Fruit fly (Drosophila melanogaster) whole organism, wandering third instar larva: Measurements from ENCODE around the gene CG15043.

Source experiments
- GATAd ChIP-seq: sonication (Bioruptor generic); optimal IDR thresholded peaks from 2 replicates; lab custom pipeline; 2016; ENCODE audit warnings: missing biosample characterization, missing genetic modification characterization
- Hr83 ChIP-seq: fragments of 200-300 bp; sonication (Bioruptor generic); optimal IDR thresholded peaks from 2 replicates; lab custom pipeline; 2016; ENCODE audit warnings: missing biosample characterization, mild to moderate bottlenecking, missing genetic modification characterization, moderate library complexity; ENCODE audit not compliant: poor library complexity, severe bottlenecking
- Jra ChIP-seq: sonication (Bioruptor generic); optimal IDR thresholded peaks from 2 replicates; lab custom pipeline; 2016; ENCODE audit warnings: missing biosample characterization, missing genetic modification characterization
- Rel ChIP-seq, 2 experiments: fragments of 200-800 bp; sonication (Bioruptor generic) in 1 of 2; optimal IDR thresholded peaks; 2 replicates in 1 of 2; 3 replicates in 1 of 2; lab custom pipeline; 2016 to 2019; ENCODE audit warnings: mild to moderate bottlenecking in 2 of 2, missing biosample characterization in 2 of 2, missing genetic modification characterization in 2 of 2, moderate library complexity in 1 of 2
- Vsx2 ChIP-seq: fragments of 200-300, 225-300 bp; sonication (Bioruptor generic); optimal IDR thresholded peaks from 2 replicates; lab custom pipeline; 2018; ENCODE audit warnings: missing biosample characterization, missing genetic modification characterization; ENCODE audit not compliant: partially characterized antibody
- foxo ChIP-seq, 2 experiments: fragments of 200-800 bp; sonication (Bioruptor generic); optimal IDR thresholded peaks; 2 replicates in 1 of 2; 3 replicates in 1 of 2; lab custom pipeline; 2016 to 2017; ENCODE audit warnings: missing biosample characterization in 2 of 2, missing genetic modification characterization in 2 of 2
- lola ChIP-seq: fragments of >200 bp; optimal IDR thresholded peaks from 2 replicates; lab custom pipeline; 2017; ENCODE audit warnings: missing biosample characterization, missing genetic modification characterization
- sv ChIP-seq: fragments of 200-800 bp; sonication (Bioruptor generic); optimal IDR thresholded peaks from 3 replicates; lab custom pipeline; 2016; ENCODE audit warnings: missing biosample characterization, missing genetic modification characterization
- usp ChIP-seq: fragments of >200 bp; optimal IDR thresholded peaks from 2 replicates; lab custom pipeline; 2017; ENCODE audit warnings: missing biosample characterization, missing genetic modification characterization

- TF ChIP-seq usp (GFP tag; lab: Kevin White, UChicago) (no peak), foxo (GFP tag; optimal IDR thresholded peaks at IDR 0.05; lab: Kevin White, UChicago) (no peak), GATAd (GFP tag; lab: Kevin White, UChicago) (no peak), sv (GFP tag; lab: Kevin White, UChicago) (no peak), Rel (GFP tag; optimal IDR thresholded peaks at IDR 0.05; lab: Kevin White, UChicago) (no peak), Rel (tag; optimal IDR thresholded peaks at IDR 0.05; lab: Kevin White, UChicago) (no peak), lola (no peak), Jra (GFP tag; lab: Kevin White, UChicago) (no peak), Vsx2 (GFP tag; lab: Kevin White, UChicago) (no peak), Hr83 (no peak)
These were observed 26.1 kb downstream of the CG15043 start for dm6 chrX:18467881-18468280.
